Worm (Caenorhabditis elegans) whole organism, L4 larva: ENCODE results near the gene Y47D3A.34.

ENCODE experiments used
- R02D3.7 ChIP-seq: fragments of 150-350 bp; sonication (generic microtip); optimal IDR thresholded peaks from 3 replicates; lab custom pipeline; 2014; ENCODE audit warnings: missing biosample characterization, missing genetic modification characterization
- ceh-62 ChIP-seq: sonication (generic microtip); optimal IDR thresholded peaks from 2 replicates; lab custom pipeline; 2017; ENCODE audit warnings: missing biosample characterization, missing genetic modification characterization
- dpl-1 ChIP-seq: fragments of 150-350 bp; optimal IDR thresholded peaks from 2 replicates; lab custom pipeline; 2014; ENCODE audit warnings: missing biosample characterization, missing genetic modification reagents, missing genetic modification characterization
- lin-39 ChIP-seq: fragments of 150-350 bp; optimal IDR thresholded peaks from 2 replicates; lab custom pipeline; 2014; ENCODE audit warnings: missing biosample characterization, missing genetic modification reagents, missing genetic modification characterization
- mxl-2 ChIP-seq: fragments of 200-800 bp; sonication (Bioruptor generic); conservative IDR thresholded peaks from 2 replicates; pipeline ENCODE4 v1.3.6; 2022; ENCODE audit warnings: missing genetic modification reagents, missing genetic modification characterization, missing compliant biosample characterization
- mxl-3 ChIP-seq: fragments of 200-800 bp; sonication (Bioruptor generic); optimal IDR thresholded peaks from 2 replicates; lab custom pipeline; 2018; ENCODE audit warnings: mild to moderate bottlenecking, missing genetic modification characterization, missing compliant biosample characterization

DNA sequence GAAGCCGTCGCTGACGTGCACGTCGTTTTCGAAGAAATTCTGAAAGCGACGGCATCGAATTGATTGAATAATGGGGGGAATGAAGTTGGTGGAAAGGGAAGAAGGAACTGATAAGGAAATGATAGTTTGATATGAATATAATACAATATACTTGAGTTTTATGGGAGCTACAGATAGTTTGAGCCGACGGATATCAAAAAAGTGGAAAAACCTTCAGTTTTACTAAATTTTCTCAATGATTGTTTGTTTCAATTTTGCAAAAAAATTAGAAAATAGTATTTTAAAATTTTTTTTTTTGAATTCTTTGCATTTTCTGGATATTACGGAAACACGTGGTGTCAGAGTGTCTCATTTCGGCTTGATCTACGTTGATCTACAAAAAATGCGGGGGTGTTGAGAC lies 36.1 kb upstream of the Y47D3A.34 start, which contains the start of gene obr-1:
- TF ChIP-seq mxl-3 (GFP tag; lab: Kevin White, UChicago) (no peak), dpl-1 (GFP tag; lab: Kevin White, UChicago) (no peak), mxl-2 (no peak), ceh-62 (tag; lab: Kevin White, UChicago) (no peak), lin-39 (tag; lab: Kevin White, UChicago) (no peak), R02D3.7 (tag; lab: Kevin White, UChicago) (no peak)
